Worm (Caenorhabditis elegans): ENCODE measurements around the gene F07C3.3.

Gene F07C3.3

ce11 chrV:9186028-9186427, 46.2 kb downstream of the F07C3.3 start:
- no peak for TF ChIP-seq C17E4.6 (GFP tag; IDR thresholded peaks at IDR 0.05)
- no peak for TF ChIP-seq F22D6.2 (tag; optimal IDR thresholded peaks at IDR 0.05)
- no peak for TF ChIP-seq ceh-100 (GFP tag; IDR thresholded peaks at IDR 0.05)
- TF ChIP-seq tlf-1 (GFP tag; optimal IDR thresholded peaks at IDR 0.05): no peak
- TF ChIP-seq B0019.2 (GFP tag; conservative IDR thresholded peaks at IDR 0.05): no peak
- no peak for TF ChIP-seq Y95B8A.8 (GFP tag; IDR thresholded peaks at IDR 0.05)
- no peak for TF ChIP-seq lin-26 (GFP tag; IDR thresholded peaks at IDR 0.05)
- no peak for TF ChIP-seq madf-10 (tag; optimal IDR thresholded peaks at IDR 0.05)
- TF ChIP-seq T07F8.4 (tag; optimal IDR thresholded peaks at IDR 0.05): no peak
- no peak for TF ChIP-seq D2030.7 (GFP tag; IDR thresholded peaks at IDR 0.05)
- TF ChIP-seq snpc-4 (GFP tag; optimal IDR thresholded peaks at IDR 0.05): no peak
- TF ChIP-seq snpc-4 (tag; optimal IDR thresholded peaks at IDR 0.05): no peak
- TF ChIP-seq madf-6 (GFP tag; IDR thresholded peaks at IDR 0.05): no peak
- no peak for TF ChIP-seq F52B5.7 (tag; optimal IDR thresholded peaks at IDR 0.05)
- TF ChIP-seq let-607 (tag; optimal IDR thresholded peaks at IDR 0.05): no peak
- no peak for TF ChIP-seq ztf-3 (GFP tag; optimal IDR thresholded peaks at IDR 0.05)
- no peak for TF ChIP-seq F23B12.7 (tag; optimal IDR thresholded peaks at IDR 0.05; ENCODE audit: insufficient read depth)
- no peak for TF ChIP-seq Y56A3A.18 (GFP tag; IDR thresholded peaks at IDR 0.05)
- no peak for TF ChIP-seq ztf-25 (GFP tag; IDR thresholded peaks at IDR 0.05)

- TF ChIP-seq lsy-27 (tag; optimal IDR thresholded peaks at IDR 0.05; ENCODE audit: borderline replicate concordance, insufficient read depth) (no peak), hmg-20 (GFP tag; IDR thresholded peaks at IDR 0.05) (no peak), dpl-1 (GFP tag; optimal IDR thresholded peaks at IDR 0.05) (no peak), pha-4 (tag; optimal IDR thresholded peaks at IDR 0.05) (no peak), ceh-79 (tag; optimal IDR thresholded peaks at IDR 0.05) (no peak), ztf-28 (GFP tag; IDR thresholded peaks at IDR 0.05) (no peak), madf-10 (tag; optimal IDR thresholded peaks at IDR 0.05) (no peak), nhr-179 (tag; optimal IDR thresholded peaks at IDR 0.05) (no peak), F33H1.4 (GFP tag; IDR thresholded peaks at IDR 0.05) (no peak), B0019.2 (GFP tag; conservative IDR thresholded peaks at IDR 0.05) (no peak)
These were observed 48.3 kb downstream of the F07C3.3 start for ce11 chrV:9183718-9184441.

DNA sequence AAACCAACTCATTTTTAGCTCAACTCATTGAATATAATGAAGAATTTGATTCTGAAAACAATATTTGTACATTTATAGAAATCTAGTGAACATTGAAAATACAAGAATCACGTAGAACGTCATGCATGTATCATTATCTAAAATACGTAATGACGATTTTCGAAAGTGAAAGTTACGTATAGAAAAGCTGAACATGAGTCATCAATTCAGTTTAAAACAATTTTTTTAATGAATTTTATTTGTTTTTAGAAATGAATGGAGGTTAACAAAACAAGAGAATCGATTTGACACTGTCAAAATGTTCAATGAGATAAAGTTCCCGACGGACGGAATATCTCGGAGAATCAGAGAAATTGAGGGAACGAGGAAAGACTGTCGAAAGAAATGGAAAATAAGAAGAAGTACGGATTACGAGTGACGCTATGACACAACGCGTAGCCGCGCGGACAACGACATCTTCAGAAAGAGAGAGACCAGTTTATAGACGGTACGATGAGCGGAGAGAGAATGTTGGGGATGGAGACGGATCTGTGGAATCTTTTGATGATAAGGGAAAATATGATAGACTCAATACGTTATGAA, 50.4 kb downstream of the F07C3.3 start, which contains the start of gene ptr-1:
Gene ptr-1, minus strand, starts transcription at position 51 of the 582 bp plus-strand sequence.
- TF ChIP-seq ztf-3 (GFP tag; optimal IDR thresholded peaks at IDR 0.05): no peak
- TF ChIP-seq lin-26 (GFP tag; IDR thresholded peaks at IDR 0.05): no peak
- no peak for TF ChIP-seq attf-3 (GFP tag; conservative IDR thresholded peaks at IDR 0.05)
- TF ChIP-seq fkh-3 (tag; optimal IDR thresholded peaks at IDR 0.05): no peak
- 0 out of 2 replicates have a peak, but pooled peaks have one; percentile 44 for TF ChIP-seq F37B4.10 (GFP tag; IDR thresholded peaks at IDR 0.05)
